Worm (Caenorhabditis elegans) whole organism, L1 larva: ENCODE data around the gene gplb-1.

ENCODE experiments used
- dpl-1 ChIP-seq, 3 experiments: fragments of 150-350 bp in 2 of 3; sonication (generic microtip) in 1 of 3; optimal IDR thresholded peaks; 2 replicates each; lab custom pipeline; 2014 to 2017; ENCODE audit warnings: missing biosample characterization in 3 of 3, missing genetic modification characterization in 3 of 3, missing genetic modification reagents in 3 of 3
- nhr-237 ChIP-seq: fragments of 150-350 bp; optimal IDR thresholded peaks from 2 replicates; lab custom pipeline; 2014; ENCODE audit warnings: missing biosample characterization, missing genetic modification characterization
- pag-3 ChIP-seq: sonication (generic microtip); optimal IDR thresholded peaks from 2 replicates; lab custom pipeline; 2017; ENCODE audit warnings: missing genetic modification characterization, mild to moderate bottlenecking, missing compliant biosample characterization, antibody characterized with exemption, borderline replicate concordance; ENCODE audit not compliant: insufficient read depth
- pax-3 ChIP-seq: fragments of 200-800 bp; sonication (Bioruptor generic); optimal IDR thresholded peaks from 2 replicates; lab custom pipeline; 2018; ENCODE audit warnings: mild to moderate bottlenecking, missing genetic modification characterization, moderate library complexity, missing compliant biosample characterization

- TF ChIP-seq pag-3 (tag; lab: Kevin White, UChicago) (no peak), dpl-1 (GFP tag; optimal IDR thresholded peaks at IDR 0.05; lab: Kevin White, UChicago) (no peak), pax-3 (tag; lab: Kevin White, UChicago) (no peak), nhr-237 (tag; lab: Kevin White, UChicago) (no peak)
Measured at ce11 chrV:8494260-8494939, 23.4 kb upstream of the gplb-1 start, which contains the start of gene pxn-1.
